Worm (Caenorhabditis elegans): ENCODE data around the gene ZK757.10.
A peak's percentile ranks its signal among the peaks of the same experiment; 100 is the strongest.

The ZK757.10 gene

DNA sequence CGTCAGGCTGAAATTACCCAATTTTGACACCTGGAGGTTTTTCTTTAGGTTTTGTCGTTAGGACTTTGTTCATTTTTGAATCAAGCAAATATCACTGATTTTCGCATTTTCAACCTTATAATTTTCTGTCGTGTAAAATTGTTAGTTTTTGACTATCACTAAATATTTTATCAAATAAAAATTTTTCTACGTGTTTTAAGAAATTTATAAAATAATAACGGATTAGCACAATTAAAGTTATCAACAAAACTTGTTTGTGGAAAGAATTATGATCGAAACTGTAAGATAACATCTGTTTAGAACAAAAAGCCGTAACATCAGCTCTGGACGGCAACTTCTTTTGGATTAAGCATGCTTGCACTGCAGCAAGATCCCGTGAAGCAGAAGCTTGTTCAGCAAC lies 45.8 kb downstream of the ZK757.10 start, which contains the start of gene cbp-2:
cbp-2 (plus strand) TSS at position 301 of the 400 bp plus-strand sequence.
- TF ChIP-seq ama-1 (optimal IDR thresholded peaks at IDR 0.05): no peak
- no peak for TF ChIP-seq lin-39 (tag; optimal IDR thresholded peaks at IDR 0.05)
- TF ChIP-seq nhr-76 (tag; optimal IDR thresholded peaks at IDR 0.05): no peak
- TF ChIP-seq ceh-9 (tag; optimal IDR thresholded peaks at IDR 0.05): no peak
- TF ChIP-seq pqm-1 (tag; optimal IDR thresholded peaks at IDR 0.05): no peak
- no peak for TF ChIP-seq nhr-12 (tag; optimal IDR thresholded peaks at IDR 0.05)
- TF ChIP-seq eor-1 (tag; optimal IDR thresholded peaks at IDR 0.05): no peak
- TF ChIP-seq elt-2 (tag; optimal IDR thresholded peaks at IDR 0.05): no peak
- TF ChIP-seq nhr-237 (tag; optimal IDR thresholded peaks at IDR 0.05): no peak
- no peak for TF ChIP-seq sea-2 (GFP tag; optimal IDR thresholded peaks at IDR 0.05)
- no peak for TF ChIP-seq egl-5 (tag; optimal IDR thresholded peaks at IDR 0.05)
- no peak for TF ChIP-seq ztf-4 (tag; optimal IDR thresholded peaks at IDR 0.05)
- no peak for TF ChIP-seq fos-1 (tag; optimal IDR thresholded peaks at IDR 0.05)
- TF ChIP-seq pha-4 (tag; optimal IDR thresholded peaks at IDR 0.05): no peak
- TF ChIP-seq ceh-28 (tag; optimal IDR thresholded peaks at IDR 0.05): no peak

DNA sequence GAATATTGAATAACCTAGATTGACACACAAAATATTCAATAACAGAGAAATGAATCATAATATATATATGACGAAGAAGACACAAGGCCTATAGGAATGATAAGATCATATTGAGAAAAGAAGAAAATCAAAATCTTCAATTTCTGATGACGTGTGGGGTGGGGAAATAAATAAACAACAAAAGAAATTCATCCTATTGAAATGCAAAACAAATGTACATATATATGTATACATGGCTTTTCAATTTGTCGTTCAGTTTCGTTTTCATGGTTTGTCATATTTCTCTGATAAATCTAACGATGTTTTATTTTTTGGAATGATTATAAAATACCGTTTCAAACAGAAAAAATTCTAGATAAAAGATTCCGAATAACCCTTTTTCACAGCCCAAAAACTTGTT lies 49.6 kb downstream of the ZK757.10 start, which contains the start of gene ttr-3:
ttr-3 (minus strand) TSS at position 101 of the 400 bp plus-strand sequence.
- TF ChIP-seq nhr-12 (tag; optimal IDR thresholded peaks at IDR 0.05): no peak
- TF ChIP-seq eor-1 (tag; optimal IDR thresholded peaks at IDR 0.05): no peak
- TF ChIP-seq fos-1 (tag; optimal IDR thresholded peaks at IDR 0.05): no peak
- TF ChIP-seq elt-2 (tag; optimal IDR thresholded peaks at IDR 0.05): no peak
- no peak for TF ChIP-seq nhr-77 (tag; optimal IDR thresholded peaks at IDR 0.05)
- no peak for TF ChIP-seq lin-15B (tag; optimal IDR thresholded peaks at IDR 0.05)

DNA sequence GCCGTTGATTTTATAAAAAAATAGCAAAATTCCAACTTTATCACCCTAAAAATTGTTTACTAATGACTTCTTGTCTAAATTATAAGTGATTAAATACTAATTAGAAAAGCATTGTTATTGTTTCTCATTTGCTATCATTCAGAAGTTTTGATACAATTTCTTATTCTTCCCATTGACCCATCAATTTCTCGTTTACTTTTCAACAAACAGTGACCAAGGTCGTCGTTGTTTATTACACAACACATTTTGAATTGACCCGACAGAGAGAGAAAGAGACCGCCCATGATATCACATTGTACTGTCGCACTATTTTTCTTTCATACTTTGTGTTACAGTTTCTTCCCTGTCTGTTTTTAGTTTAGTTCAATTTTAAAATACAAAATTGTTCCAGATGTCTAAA lies 50.3 kb downstream of the ZK757.10 start, which contains the start of gene ttr-2:
ttr-2 (plus strand) TSS at position 392 of the 400 bp plus-strand sequence.
- TF ChIP-seq nhr-25 (tag; optimal IDR thresholded peaks at IDR 0.05) (peak; percentile 24), nhr-23 (tag; optimal IDR thresholded peaks at IDR 0.05) (peak; percentile 3), daf-12 (tag; optimal IDR thresholded peaks at IDR 0.05) (no peak)

DNA sequence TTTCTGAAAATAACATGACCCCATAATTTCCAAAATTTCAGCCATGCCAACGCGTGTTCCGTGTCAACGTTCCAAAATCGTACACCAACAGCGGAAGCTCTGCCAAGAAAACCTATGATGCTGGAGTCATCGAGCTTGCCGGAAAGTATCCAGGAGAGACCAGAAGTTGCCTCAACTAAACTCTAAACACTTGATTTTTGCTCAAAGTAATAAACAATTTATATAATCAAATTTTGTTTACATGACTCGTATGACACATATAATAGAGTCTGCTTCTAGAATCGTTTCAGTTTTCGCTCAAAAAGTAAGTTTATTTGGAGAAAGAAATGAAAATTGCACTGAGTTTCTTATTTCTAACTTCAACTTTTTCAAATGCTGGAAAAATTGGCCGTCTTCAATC lies 51.7 kb downstream of the ZK757.10 start, which contains the start of gene ttr-1:
ttr-1 (plus strand) TSS at position 301 of the 400 bp plus-strand sequence.
- TF ChIP-seq nhr-25 (tag; optimal IDR thresholded peaks at IDR 0.05) (no peak), elt-1 (tag; optimal IDR thresholded peaks at IDR 0.05) (no peak), R02D3.7 (tag; optimal IDR thresholded peaks at IDR 0.05) (no peak), hmg-11 (tag; optimal IDR thresholded peaks at IDR 0.05) (no peak), nhr-76 (tag; optimal IDR thresholded peaks at IDR 0.05) (no peak), fkh-10 (GFP tag; optimal IDR thresholded peaks at IDR 0.05) (no peak), mml-1 (tag; optimal IDR thresholded peaks at IDR 0.05) (no peak), pha-4 (tag; optimal IDR thresholded peaks at IDR 0.05) (no peak), ceh-16 (tag; optimal IDR thresholded peaks at IDR 0.05) (no peak)

DNA sequence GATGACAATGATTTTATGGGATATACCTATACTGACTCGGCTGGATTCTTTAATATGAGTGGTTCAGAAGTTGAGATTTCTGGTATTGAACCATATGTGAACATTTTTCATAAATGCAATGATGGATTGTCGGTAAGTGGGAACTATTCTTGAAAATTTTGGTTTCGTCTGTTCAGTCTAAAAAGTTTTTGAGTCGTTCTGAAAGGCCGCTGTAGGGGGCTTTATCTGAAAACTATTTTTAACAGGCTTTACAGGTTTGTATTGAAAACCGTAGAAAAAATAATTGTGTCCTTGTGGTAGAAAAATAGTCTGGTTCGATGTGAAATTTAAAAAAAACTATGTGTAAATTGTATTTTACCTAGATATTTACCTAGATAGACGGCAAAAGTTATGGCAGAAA lies 52.5 kb downstream of the ZK757.10 start:
- no peak for TF ChIP-seq skn-1 (tag; optimal IDR thresholded peaks at IDR 0.05)
- no peak for TF ChIP-seq unc-62 (GFP tag; optimal IDR thresholded peaks at IDR 0.05)
- no peak for TF ChIP-seq eor-1 (tag; optimal IDR thresholded peaks at IDR 0.05)
- no peak for TF ChIP-seq lsy-12 (tag; optimal IDR thresholded peaks at IDR 0.05)

DNA sequence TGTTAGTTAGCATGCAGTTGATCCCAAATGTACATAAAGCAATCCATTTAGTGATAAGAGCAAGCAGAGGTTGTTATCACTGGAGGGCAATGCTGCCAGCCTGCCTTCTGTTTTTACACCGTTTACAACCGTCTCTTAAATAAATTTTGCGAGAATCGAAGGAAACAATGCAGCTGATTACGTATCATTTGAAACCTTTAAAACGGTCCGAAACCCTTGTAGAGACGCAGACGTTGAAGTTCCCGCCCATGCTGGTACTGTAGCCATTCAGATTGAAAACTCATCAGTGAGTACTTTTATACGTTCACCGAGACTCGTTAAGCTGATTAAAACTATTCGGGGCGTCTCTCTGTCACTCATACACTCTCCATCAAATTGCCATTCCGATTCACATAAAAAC lies 53.4 kb downstream of the ZK757.10 start:
- TF ChIP-seq R02D3.7 (tag; optimal IDR thresholded peaks at IDR 0.05): no peak
- TF ChIP-seq nfya-1 (tag; optimal IDR thresholded peaks at IDR 0.05; ENCODE audit: insufficient read depth): peak; percentile 53
- no peak for TF ChIP-seq elt-3 (tag; optimal IDR thresholded peaks at IDR 0.05)
- peak; percentile 47 for TF ChIP-seq pha-4 (tag; optimal IDR thresholded peaks at IDR 0.05)
- TF ChIP-seq fos-1 (tag; optimal IDR thresholded peaks at IDR 0.05): no peak
- no peak for TF ChIP-seq egl-27 (tag; optimal IDR thresholded peaks at IDR 0.05)
- no peak for TF ChIP-seq lin-39 (tag; optimal IDR thresholded peaks at IDR 0.05)
- TF ChIP-seq elt-1 (tag; optimal IDR thresholded peaks at IDR 0.05): no peak
- peak; percentile 98 for TF ChIP-seq elt-2 (tag; optimal IDR thresholded peaks at IDR 0.05)
- no peak for TF ChIP-seq nhr-43 (tag; optimal IDR thresholded peaks at IDR 0.05; ENCODE audit: poor library complexity, severe bottlenecking)
- no peak for TF ChIP-seq ztf-11 (tag; optimal IDR thresholded peaks at IDR 0.05)
- no peak for TF ChIP-seq nhr-23 (tag; optimal IDR thresholded peaks at IDR 0.05)
- TF ChIP-seq ztf-4 (tag; optimal IDR thresholded peaks at IDR 0.05): no peak
- TF ChIP-seq fkh-10 (GFP tag; optimal IDR thresholded peaks at IDR 0.05): no peak
- TF ChIP-seq nhr-67 (tag; optimal IDR thresholded peaks at IDR 0.05): no peak
- no peak for TF ChIP-seq nhr-12 (tag; optimal IDR thresholded peaks at IDR 0.05)
- TF ChIP-seq ceh-82 (tag; optimal IDR thresholded peaks at IDR 0.05): no peak
- no peak for TF ChIP-seq ama-1 (optimal IDR thresholded peaks at IDR 0.05)
- no peak for TF ChIP-seq nhr-25 (tag; optimal IDR thresholded peaks at IDR 0.05)
- no peak for TF ChIP-seq ZK546.5 (tag; optimal IDR thresholded peaks at IDR 0.05)
- peak; percentile 40 for TF ChIP-seq jun-1 (tag; optimal IDR thresholded peaks at IDR 0.05)
- TF ChIP-seq nhr-237 (tag; optimal IDR thresholded peaks at IDR 0.05): no peak
- TF ChIP-seq ceh-16 (tag; optimal IDR thresholded peaks at IDR 0.05): no peak
- TF ChIP-seq snpc-4 (tag; optimal IDR thresholded peaks at IDR 0.05): no peak
- no peak for TF ChIP-seq nhr-11 (tag; optimal IDR thresholded peaks at IDR 0.05)
- TF ChIP-seq mdl-1 (tag; optimal IDR thresholded peaks at IDR 0.05): no peak
- peak; percentile 92 for TF ChIP-seq pqm-1 (tag; optimal IDR thresholded peaks at IDR 0.05)
- no peak for TF ChIP-seq mml-1 (tag; optimal IDR thresholded peaks at IDR 0.05)
- no peak for TF ChIP-seq lin-15B (tag; optimal IDR thresholded peaks at IDR 0.05)
